Fruit fly (Drosophila melanogaster): Measurements from ENCODE around the gene asun.

The asun gene

DNA sequence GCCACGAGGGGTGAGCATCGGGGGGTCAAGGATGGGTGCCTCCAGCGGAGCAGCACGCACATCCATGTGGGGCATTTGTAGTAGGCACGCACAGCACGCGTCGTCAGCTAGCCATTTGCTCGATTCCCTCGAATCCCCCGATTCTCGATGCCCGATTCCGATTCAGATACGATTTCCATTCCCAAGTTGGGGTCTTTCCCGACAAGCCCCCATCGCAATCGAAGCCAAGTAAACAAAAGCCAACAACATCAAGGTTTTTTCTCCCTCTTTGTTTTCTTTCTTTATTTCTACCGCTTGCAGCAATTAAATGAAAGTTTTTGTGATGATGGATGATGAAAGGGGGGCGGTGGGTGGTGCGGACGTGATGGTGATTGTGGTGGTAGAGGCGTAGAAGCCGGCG is 37.0 kb upstream of the asun start:
- no peak for TF ChIP-seq noc (tag; optimal IDR thresholded peaks at IDR 0.05)

DNA sequence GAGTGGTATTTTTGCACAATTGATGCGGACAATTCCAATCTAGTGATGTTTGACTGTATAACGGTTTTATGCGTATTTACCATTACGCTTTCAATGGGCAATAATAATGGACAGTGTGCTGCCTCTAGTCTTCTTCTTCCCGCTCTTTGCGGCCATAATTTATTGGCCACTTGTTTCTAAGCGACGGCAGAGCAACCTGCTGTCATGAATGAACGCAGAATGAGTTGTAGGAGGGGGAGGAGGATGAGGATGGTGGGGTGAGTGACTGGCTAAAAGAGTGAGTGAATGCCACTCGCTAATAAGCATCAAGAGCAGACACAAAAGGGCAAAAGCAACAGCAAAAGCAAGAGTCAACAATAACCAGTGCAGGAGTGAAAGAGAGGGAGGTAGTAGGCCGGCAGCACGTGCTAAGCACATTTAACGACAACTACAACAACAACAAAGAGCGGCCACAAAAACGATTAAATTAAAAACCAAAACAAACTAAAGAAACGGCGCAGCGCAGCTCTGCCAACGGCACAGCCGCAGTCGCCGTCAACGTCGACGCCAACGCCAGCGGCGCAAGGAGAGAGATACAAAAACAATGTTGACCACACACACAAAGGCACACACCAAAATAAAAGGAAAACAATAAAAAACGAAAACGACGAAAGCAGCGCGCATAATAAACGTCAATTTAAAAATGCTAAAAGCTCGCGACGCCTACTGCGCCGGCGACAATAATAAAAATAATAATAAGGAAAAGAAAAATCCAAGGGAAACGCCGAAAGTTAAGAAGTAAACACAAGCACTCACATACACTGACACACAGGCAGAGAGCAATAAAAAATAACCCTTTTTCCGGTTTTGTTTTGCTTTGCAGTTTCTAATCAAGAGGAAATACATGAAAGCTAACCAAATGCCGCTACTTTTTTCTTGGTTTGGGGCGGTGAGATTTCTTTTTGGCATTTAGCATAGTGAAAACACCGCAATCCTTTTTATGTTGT is 35.1 kb upstream of the asun start:
- TF ChIP-seq noc (tag; optimal IDR thresholded peaks at IDR 0.05) = no peak

DNA sequence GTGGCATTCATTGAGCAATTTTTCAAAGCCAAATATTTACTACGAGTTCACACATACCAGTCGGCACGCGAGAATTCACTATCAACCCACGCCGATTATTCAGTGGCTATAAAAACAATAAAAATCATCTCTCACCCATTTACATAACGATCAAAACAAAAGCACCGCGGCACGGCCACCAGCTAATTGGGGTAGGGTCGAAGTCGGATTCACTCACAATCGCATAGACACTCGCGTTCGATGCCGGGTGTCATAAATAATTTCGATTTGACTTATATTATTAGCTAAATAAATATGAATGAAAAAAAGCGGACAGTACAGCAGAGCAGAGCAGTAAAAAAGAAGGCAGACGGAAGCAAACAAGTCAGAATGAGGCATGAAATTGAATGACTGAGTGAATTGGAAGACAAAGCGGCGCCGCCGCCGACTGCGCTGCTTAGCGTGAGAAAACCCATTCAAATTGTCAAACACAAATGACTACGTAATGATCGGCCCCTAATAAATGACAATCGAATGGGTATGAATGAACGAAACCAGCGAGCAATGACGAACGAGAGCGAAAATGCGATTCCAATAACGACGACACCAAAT is 33.9 kb upstream of the asun start:
- TF ChIP-seq noc (tag; optimal IDR thresholded peaks at IDR 0.05) = peak; percentile 75

DNA sequence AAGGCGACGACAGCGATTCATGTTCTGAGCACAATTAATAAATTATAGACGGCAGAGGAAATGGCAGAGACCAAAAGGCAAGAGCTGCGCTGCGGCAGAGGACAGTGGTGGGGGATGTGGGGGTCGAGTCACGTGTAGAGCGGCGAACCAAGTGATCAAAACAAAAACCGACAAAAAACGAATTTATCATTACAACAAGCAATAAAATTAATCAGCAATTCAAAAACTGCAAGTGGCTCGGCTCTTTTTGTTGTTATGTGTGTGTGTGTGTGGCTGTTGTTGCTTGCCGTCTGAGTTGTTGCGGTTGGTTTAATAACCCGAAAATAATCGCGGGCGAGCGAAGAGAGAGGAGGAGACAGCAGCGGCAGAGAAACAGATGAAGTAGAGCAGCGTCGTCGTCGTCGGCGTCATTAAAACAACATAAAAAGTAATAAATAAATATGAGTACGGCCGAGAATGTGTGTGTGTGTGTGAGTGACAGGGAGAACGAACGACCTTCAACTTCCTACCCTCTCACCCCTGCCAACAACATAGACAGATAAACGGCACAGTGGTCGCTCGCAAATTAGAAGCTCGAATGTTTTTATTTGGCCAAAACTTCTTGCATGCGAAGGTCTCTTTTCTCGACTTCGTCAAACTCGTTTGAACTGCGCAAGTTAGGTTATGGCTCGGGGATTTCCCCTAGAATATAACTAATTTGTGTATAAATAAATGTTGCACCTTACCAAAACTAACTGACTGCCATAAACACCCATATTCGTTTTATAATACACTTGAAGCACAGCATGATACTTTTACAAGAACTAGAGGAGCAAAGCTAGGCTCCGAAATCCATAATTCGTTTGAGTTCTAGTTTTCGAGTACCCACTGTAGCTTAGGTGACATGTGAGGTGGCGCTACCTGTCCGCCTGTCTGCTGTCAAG is 32.4 kb upstream of the asun start:
- TF ChIP-seq noc (tag; optimal IDR thresholded peaks at IDR 0.05) = peak; percentile 76

DNA sequence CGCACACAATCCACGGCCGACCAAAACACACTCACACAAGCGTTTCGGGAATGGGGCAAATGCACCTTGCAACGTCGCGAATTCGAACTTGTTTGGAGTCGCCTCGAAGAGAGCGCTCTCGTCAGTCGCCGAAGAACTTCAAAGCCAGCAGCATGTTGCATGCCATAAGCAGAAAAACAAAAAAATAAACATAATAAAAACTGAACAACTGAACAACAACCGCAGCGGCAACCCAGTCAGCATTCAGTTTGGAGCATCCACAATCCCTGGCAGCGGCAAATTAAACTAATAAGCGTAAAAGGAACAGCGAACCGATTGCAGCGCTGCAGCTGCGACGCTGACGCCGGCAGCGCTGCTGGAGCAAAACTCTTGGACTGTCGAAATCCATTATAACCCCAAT is 31.5 kb upstream of the asun start:
- no peak for TF ChIP-seq noc (tag; optimal IDR thresholded peaks at IDR 0.05)

DNA sequence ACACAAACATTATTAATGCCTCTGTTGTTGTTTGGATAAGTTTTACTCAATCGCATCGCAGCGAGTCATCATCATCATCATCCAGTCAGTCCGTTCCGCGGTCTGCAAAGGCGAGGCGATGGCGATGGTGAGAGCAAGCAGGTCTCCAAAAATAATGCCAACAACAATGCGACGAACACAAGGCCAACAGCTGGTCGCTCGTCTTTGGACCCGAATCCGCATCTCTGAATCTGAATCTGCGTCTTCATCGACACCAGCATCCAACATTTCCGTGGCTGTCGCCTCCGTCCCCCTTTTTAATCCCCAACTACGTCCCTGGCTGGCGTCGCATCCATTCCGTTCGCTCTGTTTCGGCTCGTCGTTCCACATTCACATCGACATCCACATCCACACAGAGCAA is 29.8 kb upstream of the asun start:
- TF ChIP-seq noc (tag; optimal IDR thresholded peaks at IDR 0.05) = no peak

DNA sequence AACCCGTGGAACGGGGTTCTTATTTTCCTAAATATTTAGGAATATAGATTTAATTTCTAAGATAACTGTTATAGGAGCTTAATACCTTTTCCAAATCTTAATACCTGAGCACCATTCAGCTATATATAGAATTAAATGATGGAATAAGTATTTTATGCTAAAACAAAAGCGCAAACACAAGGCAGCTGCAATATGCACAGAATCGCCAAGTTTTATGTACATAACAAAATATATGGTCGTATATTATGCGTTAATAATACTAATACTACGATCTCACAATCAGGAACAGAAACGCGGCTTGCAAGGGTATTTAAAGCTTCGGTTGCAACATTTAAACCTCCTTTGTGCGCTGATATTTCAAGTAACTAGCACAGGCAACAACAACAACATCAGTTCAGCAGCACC is 29.3 kb upstream of the asun start:
- TF ChIP-seq noc (tag; optimal IDR thresholded peaks at IDR 0.05) = peak; percentile 26

DNA sequence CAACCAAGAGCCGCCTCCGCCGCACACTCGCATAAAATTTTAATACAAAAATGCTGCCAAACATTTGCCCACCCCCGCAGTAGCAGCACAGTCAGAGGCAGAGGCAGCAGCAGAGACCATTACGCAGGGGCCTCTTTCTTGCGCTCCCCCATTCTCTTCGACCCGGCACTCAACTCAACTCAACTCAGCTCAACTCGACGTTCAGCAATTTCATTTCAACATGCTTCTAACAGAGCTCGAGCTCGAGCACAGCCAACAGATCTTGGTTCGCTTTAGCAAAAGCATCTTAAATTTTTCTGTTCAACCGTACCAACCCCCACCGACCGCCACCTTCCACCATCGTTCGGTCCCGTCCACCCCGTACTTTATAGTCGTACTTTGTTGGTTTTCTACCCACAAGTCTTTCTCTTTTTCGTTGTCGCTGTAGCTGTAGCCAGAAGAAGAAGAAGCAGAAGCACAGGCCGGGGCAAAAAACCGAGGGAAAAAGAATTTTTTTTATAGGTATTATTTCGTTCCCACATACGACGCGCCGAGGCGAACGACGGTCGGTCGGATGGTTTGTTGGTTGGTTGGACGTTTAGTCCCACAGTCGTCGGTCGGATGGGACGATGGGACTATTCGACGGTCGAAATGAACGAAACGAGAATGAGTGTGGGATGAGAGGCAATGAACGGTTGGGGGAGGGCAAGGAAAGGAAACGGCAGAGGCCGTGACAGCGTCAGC is 28.7 kb upstream of the asun start:
- peak; percentile 48 for TF ChIP-seq noc (tag; optimal IDR thresholded peaks at IDR 0.05)

DNA sequence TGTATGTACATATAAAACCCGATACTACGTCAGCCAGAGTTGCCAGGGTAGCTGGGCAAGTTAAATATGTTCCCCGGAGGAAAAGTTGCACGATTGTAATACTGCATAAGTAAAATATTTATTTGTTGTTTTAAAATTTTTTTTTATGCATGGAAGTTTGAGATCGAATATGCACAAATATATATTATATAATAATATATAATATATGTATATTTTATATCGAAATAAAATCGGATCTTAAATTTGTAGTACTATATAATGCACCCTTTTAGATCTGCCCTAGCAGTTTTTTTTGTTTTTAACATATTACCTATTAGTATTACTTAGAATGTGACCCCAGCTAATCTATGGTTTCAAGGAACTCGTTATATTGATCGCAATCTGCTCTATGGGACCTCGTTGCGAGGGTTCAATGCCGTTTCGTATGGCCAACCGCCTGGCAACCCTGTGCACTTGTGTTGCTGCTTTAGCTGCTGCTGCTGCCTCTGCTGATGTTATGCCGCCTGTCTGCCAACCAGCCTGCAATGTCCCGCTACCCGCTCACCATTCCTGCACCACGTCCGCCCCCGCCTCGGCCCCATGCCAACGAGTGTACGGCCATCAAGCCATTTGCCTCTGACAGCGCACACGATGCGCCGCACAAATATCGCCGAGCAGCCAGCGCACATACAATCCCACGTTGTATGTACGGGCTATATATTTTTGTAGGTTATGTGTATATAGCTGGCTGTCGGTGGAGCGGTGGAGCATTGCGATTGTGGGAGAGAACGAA is 27.9 kb upstream of the asun start:
- TF ChIP-seq noc (tag; optimal IDR thresholded peaks at IDR 0.05) = peak; percentile 97

DNA sequence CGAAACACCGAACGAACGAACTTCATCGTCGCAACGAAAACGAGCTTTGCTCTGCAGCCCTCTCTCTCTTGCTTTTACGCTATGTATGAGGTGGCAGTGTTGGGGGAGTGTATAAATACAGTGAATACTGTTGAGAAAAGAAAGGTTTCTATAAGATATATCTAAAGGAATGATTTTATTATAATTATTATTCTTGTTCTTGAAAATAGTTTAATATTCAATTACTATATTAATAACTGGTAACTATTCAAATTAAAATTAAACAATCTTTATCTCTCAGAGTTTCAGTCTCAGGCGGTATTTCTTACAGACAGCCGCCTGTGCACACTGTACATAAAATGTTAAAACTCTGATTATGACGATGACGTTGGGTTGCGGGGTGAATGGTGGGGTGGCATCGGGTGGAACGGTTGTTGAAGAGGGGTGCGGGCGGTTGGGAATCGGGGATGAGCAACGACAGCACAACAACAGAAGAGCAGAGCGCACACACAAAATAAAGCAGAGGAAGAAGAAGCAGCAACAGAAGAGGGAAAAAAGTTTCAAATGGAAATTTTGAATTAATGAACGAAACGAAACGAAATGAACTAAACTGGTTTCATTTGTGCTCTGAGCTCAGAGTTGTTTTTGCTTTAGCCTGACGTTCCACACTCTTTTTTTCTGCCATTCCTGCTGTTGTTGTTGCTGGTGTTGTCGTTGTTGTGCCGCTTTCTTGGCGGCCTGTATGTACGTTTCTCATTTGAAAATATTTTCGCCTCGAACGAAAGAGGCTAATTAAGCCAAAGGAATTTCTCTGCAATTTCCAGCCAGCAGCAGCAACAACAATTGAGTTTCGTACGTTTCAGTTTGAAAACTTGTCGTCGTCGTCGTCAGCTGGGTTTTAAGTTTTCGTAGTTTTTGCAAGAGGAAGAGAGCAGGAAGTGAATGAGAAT is 27.1 kb upstream of the asun start:
- TF ChIP-seq noc (tag; optimal IDR thresholded peaks at IDR 0.05) = peak; percentile 98

DNA sequence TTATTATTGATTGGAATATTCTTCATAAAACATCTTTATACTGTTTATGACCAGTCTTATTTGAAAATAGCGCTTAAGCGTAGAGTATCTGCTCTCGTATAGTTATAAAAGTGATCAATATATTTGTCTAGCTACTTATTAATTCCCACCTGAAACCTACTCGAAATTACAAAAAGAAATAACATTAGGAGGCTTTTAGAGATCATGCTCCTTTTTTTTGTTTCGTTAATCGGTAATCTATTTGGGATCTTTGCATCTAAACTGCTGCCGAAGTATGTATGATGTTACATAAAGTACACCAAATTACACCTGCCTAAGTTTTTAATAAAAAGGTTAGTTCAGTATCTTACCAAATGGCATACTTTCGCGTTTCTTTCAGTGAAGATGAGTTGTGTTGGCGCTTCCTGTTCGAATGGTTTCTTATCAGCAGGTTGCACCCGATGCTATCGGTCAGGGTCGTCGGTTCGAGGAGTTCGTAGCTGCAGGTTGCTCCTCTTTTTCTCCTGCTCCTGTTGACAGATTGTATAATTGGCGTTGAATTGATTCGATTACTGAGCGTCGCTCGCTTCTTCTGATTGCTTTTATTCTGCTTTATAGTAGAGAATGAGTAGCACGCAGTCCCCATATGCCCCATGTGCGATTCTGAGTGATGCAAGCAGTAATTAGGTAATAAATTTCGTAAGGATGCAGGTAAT is 25.9 kb upstream of the asun start:
- no peak for TF ChIP-seq noc (tag; optimal IDR thresholded peaks at IDR 0.05)

DNA sequence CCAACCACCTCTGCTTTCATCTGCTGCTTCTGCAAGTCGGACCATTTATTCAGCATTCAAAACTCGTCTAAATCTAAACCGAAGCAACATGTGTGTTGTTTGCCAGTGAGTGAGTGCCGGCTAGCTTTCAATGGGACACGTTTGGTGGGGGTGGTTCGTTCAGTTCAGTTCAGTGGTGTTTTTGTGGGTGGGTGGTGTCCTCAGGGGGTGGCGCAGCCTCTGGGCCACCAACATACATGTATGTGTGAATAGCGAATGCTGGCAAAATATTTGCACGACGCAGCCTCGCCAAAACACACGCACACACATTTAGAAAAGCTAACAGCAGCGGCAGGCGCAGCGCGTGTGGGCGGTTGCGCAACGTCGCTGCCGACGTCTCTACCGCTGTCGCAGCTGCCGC is 24.8 kb upstream of the asun start:
- TF ChIP-seq noc (tag; optimal IDR thresholded peaks at IDR 0.05) = no peak

DNA sequence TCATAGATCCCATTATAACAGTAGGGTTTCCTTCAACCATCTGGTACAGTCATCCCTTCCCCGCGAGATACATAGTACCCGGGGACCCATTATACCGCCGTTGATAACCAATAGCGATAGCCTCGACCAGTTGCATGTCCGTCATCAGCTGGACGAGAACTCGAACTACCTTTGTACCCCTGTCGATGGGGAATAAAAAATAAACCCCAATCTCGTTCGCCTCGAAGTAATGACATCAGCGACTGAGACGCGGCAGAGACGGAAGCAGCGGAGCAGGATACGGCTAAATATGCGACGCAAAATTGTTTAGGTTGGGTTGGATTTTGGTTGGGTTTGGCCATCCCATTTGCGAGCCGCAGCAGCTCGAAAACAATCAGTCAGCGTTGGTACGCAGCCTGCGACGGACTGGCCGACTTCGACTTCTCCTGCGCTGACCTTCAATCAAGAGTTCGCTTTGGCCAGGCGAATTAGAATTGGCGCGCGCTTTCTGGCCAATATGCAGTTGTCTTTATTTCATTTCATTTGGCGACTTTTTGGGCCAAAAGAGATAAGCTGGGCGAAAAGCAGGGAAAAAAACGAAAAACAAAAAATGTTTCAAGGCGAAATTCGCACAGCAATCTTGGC is 23.5 kb upstream of the asun start:
- peak; percentile 27 for TF ChIP-seq noc (tag; optimal IDR thresholded peaks at IDR 0.05)

All from whole organism, larva.